Worm (Caenorhabditis elegans): ENCODE results near the gene Y75B8A.6.

- TF ChIP-seq lin-39 (tag; optimal IDR thresholded peaks at IDR 0.05) (no peak), F13H6.1 (tag; optimal IDR thresholded peaks at IDR 0.05) (no peak), nhr-23 (tag; optimal IDR thresholded peaks at IDR 0.05) (no peak), ceh-82 (tag; optimal IDR thresholded peaks at IDR 0.05) (no peak)
These were observed 29.1 kb upstream of the Y75B8A.6 start for ce11 chrIII:12159208-12159607.
